Fruit fly (Drosophila melanogaster): ENCODE measurements around the gene cas.

cas gene

dm6 chr3R:5685269-5686048 is 31.1 kb downstream of the cas start, which contains the start of the genes Rab23 and plx (continued):
- no peak for TF ChIP-seq nerfin-1 (tag; optimal IDR thresholded peaks at IDR 0.05)
- peak; percentile 26 for TF ChIP-seq tin (GFP tag; optimal IDR thresholded peaks at IDR 0.05)
- TF ChIP-seq CG7357 (GFP tag; IDR thresholded peaks at IDR 0.05) = peak; percentile 71
- no peak for TF ChIP-seq Sox102F (GFP tag; optimal IDR thresholded peaks at IDR 0.05)
- no peak for TF ChIP-seq CG1602 (GFP tag; optimal IDR thresholded peaks at IDR 0.05)
- TF ChIP-seq CG3163 (GFP tag; optimal IDR thresholded peaks at IDR 0.05) = no peak
- no peak for TF ChIP-seq Jarid2 (GFP tag; optimal IDR thresholded peaks at IDR 0.05)
- TF ChIP-seq odd (GFP tag; optimal IDR thresholded peaks at IDR 0.05) = no peak
- TF ChIP-seq Scr (GFP tag; IDR thresholded peaks at IDR 0.05; ENCODE audit: partially characterized antibody) = 0 out of 2 replicates have a peak, but pooled peaks have one; percentile 22
- TF ChIP-seq h (optimal IDR thresholded peaks at IDR 0.05) = no peak
- TF ChIP-seq CG9797 (GFP tag; optimal IDR thresholded peaks at IDR 0.05) = peak; percentile 84
- no peak for TF ChIP-seq zen (tag; optimal IDR thresholded peaks at IDR 0.05)
- no peak for TF ChIP-seq slp2 (GFP tag; optimal IDR thresholded peaks at IDR 0.05)
- TF ChIP-seq CG6683 (GFP tag; optimal IDR thresholded peaks at IDR 0.05) = no peak
- peak; percentile 25 for TF ChIP-seq CG30020 (tag; optimal IDR thresholded peaks at IDR 0.05)
- peak; percentile 45; the same call in 1 of the 2 replicates for TF ChIP-seq ssp (GFP tag; IDR thresholded peaks at IDR 0.05)
- TF ChIP-seq Eip74EF (GFP tag; optimal IDR thresholded peaks at IDR 0.05) = peak in 1 of 2 experiments; percentile 20
- TF ChIP-seq CG15696 (tag; optimal IDR thresholded peaks at IDR 0.05) = no peak
- TF ChIP-seq danr (GFP tag; IDR thresholded peaks at IDR 0.05) = no peak
- no peak for TF ChIP-seq CG11398 (GFP tag; optimal IDR thresholded peaks at IDR 0.05)
- TF ChIP-seq gsb-n (tag; optimal IDR thresholded peaks at IDR 0.05) = no peak
- TF ChIP-seq wdn (GFP tag; IDR thresholded peaks at IDR 0.05) = no peak
- no peak for TF ChIP-seq dan (GFP tag; IDR thresholded peaks at IDR 0.05)
- no peak for TF ChIP-seq br (optimal IDR thresholded peaks at IDR 0.05)
- TF ChIP-seq prd (optimal IDR thresholded peaks at IDR 0.05) = no peak
- no peak for TF ChIP-seq prd (GFP tag; IDR thresholded peaks at IDR 0.05)
- no peak for TF ChIP-seq CG10979 (tag; optimal IDR thresholded peaks at IDR 0.05)
- no peak for TF ChIP-seq jigr1 (GFP tag; IDR thresholded peaks at IDR 0.05)
- peak; percentile 94 for TF ChIP-seq Sin3A (optimal IDR thresholded peaks at IDR 0.05)
- no peak for TF ChIP-seq CG14014 (GFP tag; IDR thresholded peaks at IDR 0.05)
- TF ChIP-seq salm (tag; optimal IDR thresholded peaks at IDR 0.05) = no peak
- TF ChIP-seq CG8281 (tag; optimal IDR thresholded peaks at IDR 0.05) = no peak
- no peak for TF ChIP-seq gce (GFP tag; IDR thresholded peaks at IDR 0.05)
- TF ChIP-seq Dll (GFP tag; IDR thresholded peaks at IDR 0.05; ENCODE audit: partially characterized antibody) = 0 out of 4 replicates have a peak, but pooled peaks have one; percentile 26
- TF ChIP-seq BtbVII (GFP tag; optimal IDR thresholded peaks at IDR 0.05) = no peak
- no peak for TF ChIP-seq zf30C (GFP tag; optimal IDR thresholded peaks at IDR 0.05)
- no peak for TF ChIP-seq Spps (tag; optimal IDR thresholded peaks at IDR 0.05)
- TF ChIP-seq emc (GFP tag; optimal IDR thresholded peaks at IDR 0.05) = no peak
- TF ChIP-seq CG9876 (GFP tag; optimal IDR thresholded peaks at IDR 0.05) = no peak
- TF ChIP-seq zfh2 (GFP tag; optimal IDR thresholded peaks at IDR 0.05) = peak; percentile 22
- peak; percentile 76 for TF ChIP-seq gfzf (GFP tag; optimal IDR thresholded peaks at IDR 0.05)
- TF ChIP-seq Hr39 (optimal IDR thresholded peaks at IDR 0.05) = no peak
- peak; percentile 98 for TF ChIP-seq CG10267 (tag; optimal IDR thresholded peaks at IDR 0.05)
- TF ChIP-seq unpg (GFP tag; optimal IDR thresholded peaks at IDR 0.05) = no peak
- peak; percentile 83 for TF ChIP-seq Deaf1 (tag; optimal IDR thresholded peaks at IDR 0.05)
- peak; percentile 18 for TF ChIP-seq CG12299 (tag; optimal IDR thresholded peaks at IDR 0.05)
- TF ChIP-seq CG7745 (tag; optimal IDR thresholded peaks at IDR 0.05) = no peak
- no peak for TF ChIP-seq CG32772 (GFP tag; IDR thresholded peaks at IDR 0.05)
- TF ChIP-seq scrt (GFP tag; optimal IDR thresholded peaks at IDR 0.05) = no peak
- no peak for TF ChIP-seq CG18476 (GFP tag; optimal IDR thresholded peaks at IDR 0.05)
- peak; percentile 74 for TF ChIP-seq sens (GFP tag)

All from whole organism, embryonic.